Fruit fly (Drosophila melanogaster) whole organism, embryonic: ENCODE measurements around the gene CG11560.

Experiments
- CG4617 ChIP-seq: fragments of 200-800 bp; sonication (Bioruptor generic); optimal IDR thresholded peaks from 3 replicates; lab custom pipeline; 2016; ENCODE audit warnings: missing biosample characterization, missing genetic modification characterization, borderline replicate concordance
- CG9876 ChIP-seq: fragments of 200-800 bp; sonication (Bioruptor generic); optimal IDR thresholded peaks from 2 replicates; lab custom pipeline; 2016; ENCODE audit warnings: missing biosample characterization, missing genetic modification characterization
- fd64A ChIP-seq: fragments of 200-800 bp; sonication (Bioruptor generic); optimal IDR thresholded peaks from 3 replicates; lab custom pipeline; 2018; ENCODE audit warnings: missing biosample characterization, mild to moderate bottlenecking, missing genetic modification characterization

- TF ChIP-seq CG9876 (GFP tag; lab: Kevin White, UChicago) = no peak
- TF ChIP-seq fd64A = no peak
- no peak for TF ChIP-seq CG4617 (GFP tag; lab: Kevin White, UChicago)
Measured at dm6 chr3L:12077348-12077747, 42.5 kb upstream of the CG11560 start.
